Fruit fly (Drosophila melanogaster): ENCODE data around the gene Sgsh.

Sgsh gene

dm6 chr3R:18923208-18923761 is 10.6 kb upstream of the Sgsh start (continued):
- no peak for TF ChIP-seq Myc (optimal IDR thresholded peaks at IDR 0.05)

dm6 chr3R:18918872-18919339 is 6.2 kb upstream of the Sgsh start:
- TF ChIP-seq CrebA (GFP tag; optimal IDR thresholded peaks at IDR 0.05; ENCODE audit: borderline replicate concordance): peak; percentile 55
- peak; percentile 97 for TF ChIP-seq h (GFP tag; optimal IDR thresholded peaks at IDR 0.05)
- peak; percentile 24 for TF ChIP-seq br (GFP tag; optimal IDR thresholded peaks at IDR 0.05)
- TF ChIP-seq Jra (GFP tag; optimal IDR thresholded peaks at IDR 0.05): peak; percentile 21
- TF ChIP-seq dl (GFP tag; optimal IDR thresholded peaks at IDR 0.05; ENCODE audit: insufficient read depth in 1 of 2, partially characterized antibody in 2 of 2): peak in 1 of 2 experiments; percentile 38
- TF ChIP-seq Hr83 (GFP tag; optimal IDR thresholded peaks at IDR 0.05; ENCODE audit: poor library complexity, severe bottlenecking): no peak
- TF ChIP-seq usp (GFP tag; optimal IDR thresholded peaks at IDR 0.05): no peak
- no peak for TF ChIP-seq GATAd (GFP tag; optimal IDR thresholded peaks at IDR 0.05)
- TF ChIP-seq Vsx2 (GFP tag; optimal IDR thresholded peaks at IDR 0.05; ENCODE audit: partially characterized antibody): peak; percentile 35
- no peak for TF ChIP-seq Rel (GFP tag; optimal IDR thresholded peaks at IDR 0.05)
- TF ChIP-seq Rel (tag; optimal IDR thresholded peaks at IDR 0.05): peak; percentile 99
- TF ChIP-seq lola (GFP tag; optimal IDR thresholded peaks at IDR 0.05): no peak
- TF ChIP-seq rgr (GFP tag; optimal IDR thresholded peaks at IDR 0.05): no peak
- TF ChIP-seq Sp1 (GFP tag; optimal IDR thresholded peaks at IDR 0.05): peak; percentile 12
- peak; percentile 28 for TF ChIP-seq brk (GFP tag; optimal IDR thresholded peaks at IDR 0.05)
- no peak for TF ChIP-seq Dfd (GFP tag; optimal IDR thresholded peaks at IDR 0.05)

- TF ChIP-seq psq (GFP tag; optimal IDR thresholded peaks at IDR 0.05): peak; percentile 25
- TF ChIP-seq Jra (GFP tag; optimal IDR thresholded peaks at IDR 0.05): peak; percentile 84
- peak; percentile 20 for TF ChIP-seq HLH106 (tag; optimal IDR thresholded peaks at IDR 0.05)
- TF ChIP-seq fru (GFP tag; optimal IDR thresholded peaks at IDR 0.05): peak; percentile 70
- peak; percentile 60 for TF ChIP-seq br (GFP tag; optimal IDR thresholded peaks at IDR 0.05)
- TF ChIP-seq jim (GFP tag; optimal IDR thresholded peaks at IDR 0.05): peak; percentile 43
- TF ChIP-seq OdsH (GFP tag; optimal IDR thresholded peaks at IDR 0.05): peak; percentile 48
- no peak for TF ChIP-seq Rel (GFP tag; optimal IDR thresholded peaks at IDR 0.05)
- TF ChIP-seq Rel (tag; optimal IDR thresholded peaks at IDR 0.05): peak; percentile 91
- no peak for TF ChIP-seq CG9705 (GFP tag; optimal IDR thresholded peaks at IDR 0.05)
- no peak for TF ChIP-seq GATAd (GFP tag; optimal IDR thresholded peaks at IDR 0.05)
- no peak for TF ChIP-seq dsf (GFP tag; optimal IDR thresholded peaks at IDR 0.05; ENCODE audit: borderline replicate concordance)
- TF ChIP-seq pan (optimal IDR thresholded peaks at IDR 0.05): no peak
- peak; percentile 23 to 43 for TF ChIP-seq foxo (GFP tag; optimal IDR thresholded peaks at IDR 0.05)
- peak; percentile 81 for TF ChIP-seq Hr83 (GFP tag; optimal IDR thresholded peaks at IDR 0.05; ENCODE audit: poor library complexity, severe bottlenecking)
- TF ChIP-seq Mio (GFP tag; optimal IDR thresholded peaks at IDR 0.05): peak; percentile 8
- TF ChIP-seq Sp1 (GFP tag; optimal IDR thresholded peaks at IDR 0.05): peak; percentile 69
- TF ChIP-seq sv (GFP tag; optimal IDR thresholded peaks at IDR 0.05): peak; percentile 25
- TF ChIP-seq Vsx2 (GFP tag; optimal IDR thresholded peaks at IDR 0.05; ENCODE audit: partially characterized antibody): peak; percentile 86
- no peak for TF ChIP-seq N (GFP tag; optimal IDR thresholded peaks at IDR 0.05)
- no peak for TF ChIP-seq usp (GFP tag; optimal IDR thresholded peaks at IDR 0.05)
- peak; percentile 43 for TF ChIP-seq sage (GFP tag; optimal IDR thresholded peaks at IDR 0.05)
- TF ChIP-seq Abd-B (GFP tag; optimal IDR thresholded peaks at IDR 0.05): no peak
- TF ChIP-seq h (GFP tag; optimal IDR thresholded peaks at IDR 0.05): peak; percentile 78
- TF ChIP-seq Dif (GFP tag; optimal IDR thresholded peaks at IDR 0.05; ENCODE audit: partially characterized antibody): peak; percentile 81
- TF ChIP-seq rgr (GFP tag; optimal IDR thresholded peaks at IDR 0.05): peak; percentile 85
- TF ChIP-seq brk (GFP tag; optimal IDR thresholded peaks at IDR 0.05): peak; percentile 79
- peak; percentile 53 for TF ChIP-seq CG32264 (GFP tag; optimal IDR thresholded peaks at IDR 0.05)
- TF ChIP-seq woc (GFP tag; optimal IDR thresholded peaks at IDR 0.05): no peak
- TF ChIP-seq dl (GFP tag; optimal IDR thresholded peaks at IDR 0.05; ENCODE audit: insufficient read depth in 1 of 2, partially characterized antibody in 2 of 2): peak; percentile 56 to 61
- no peak for TF ChIP-seq Myc (optimal IDR thresholded peaks at IDR 0.05)
- no peak for TF ChIP-seq Hr78 (GFP tag; optimal IDR thresholded peaks at IDR 0.05)
- peak; percentile 65 for TF ChIP-seq Hnf4 (GFP tag; optimal IDR thresholded peaks at IDR 0.05)
- no peak for TF ChIP-seq ey (GFP tag; optimal IDR thresholded peaks at IDR 0.05)
- TF ChIP-seq tai (GFP tag; optimal IDR thresholded peaks at IDR 0.05): no peak
- peak; percentile 87 for TF ChIP-seq CrebA (GFP tag; optimal IDR thresholded peaks at IDR 0.05; ENCODE audit: borderline replicate concordance)
- TF ChIP-seq lola (GFP tag; optimal IDR thresholded peaks at IDR 0.05): no peak
- no peak for TF ChIP-seq Dfd (GFP tag; optimal IDR thresholded peaks at IDR 0.05)
- no peak for TF ChIP-seq dmrt93B (GFP tag; optimal IDR thresholded peaks at IDR 0.05)
Measured at dm6 chr3R:18917976-18918871, 5.5 kb upstream of the Sgsh start.
